Worm (Caenorhabditis elegans) whole organism, L2 larva: Measurements from ENCODE around the gene unc-5.

ENCODE experiments used
- elt-1 ChIP-seq: fragments of 150-350 bp; optimal IDR thresholded peaks from 2 replicates; lab custom pipeline; 2014; ENCODE audit warnings: missing biosample characterization, missing genetic modification characterization
- lin-39 ChIP-seq: fragments of 150-350 bp; optimal IDR thresholded peaks from 2 replicates; lab custom pipeline; 2014; ENCODE audit warnings: missing biosample characterization, missing genetic modification reagents, missing genetic modification characterization
- nhr-21 ChIP-seq: fragments of 150-350 bp; optimal IDR thresholded peaks from 2 replicates; lab custom pipeline; 2014; ENCODE audit warnings: missing biosample characterization, missing genetic modification characterization
- nhr-6 ChIP-seq: fragments of 150-350 bp; optimal IDR thresholded peaks from 2 replicates; lab custom pipeline; 2014; ENCODE audit warnings: missing biosample characterization, missing genetic modification characterization
- peb-1 ChIP-seq: fragments of 150-350 bp; optimal IDR thresholded peaks from 2 replicates; lab custom pipeline; 2014; ENCODE audit warnings: missing biosample characterization, missing genetic modification characterization

ce11 chrIV:5526711-5527383 is 1.3 kb downstream of the unc-5 start:
- TF ChIP-seq nhr-21 (tag; lab: Kevin White, UChicago) (no peak), elt-1 (tag; lab: Kevin White, UChicago) (no peak), lin-39 (tag; lab: Kevin White, UChicago) (no peak), nhr-6 (tag; lab: Kevin White, UChicago) (no peak), peb-1 (tag; lab: Kevin White, UChicago) (no peak)
